Worm (Caenorhabditis elegans) whole organism, L1 larva: ENCODE results near the gene F47B8.2.

Source experiments
- lin-13 ChIP-seq: fragments of 150-350 bp; optimal IDR thresholded peaks from 2 replicates; lab custom pipeline; 2014; ENCODE audit warnings: missing biosample characterization, missing genetic modification reagents, missing genetic modification characterization
- nhr-11 ChIP-seq: fragments of 150-350 bp; optimal IDR thresholded peaks from 2 replicates; lab custom pipeline; 2014; ENCODE audit warnings: missing biosample characterization, missing genetic modification characterization
- snpc-4 ChIP-seq: fragments of 150-350 bp; optimal IDR thresholded peaks from 2 replicates; lab custom pipeline; 2014; ENCODE audit warnings: missing biosample characterization, missing genetic modification characterization

DNA sequence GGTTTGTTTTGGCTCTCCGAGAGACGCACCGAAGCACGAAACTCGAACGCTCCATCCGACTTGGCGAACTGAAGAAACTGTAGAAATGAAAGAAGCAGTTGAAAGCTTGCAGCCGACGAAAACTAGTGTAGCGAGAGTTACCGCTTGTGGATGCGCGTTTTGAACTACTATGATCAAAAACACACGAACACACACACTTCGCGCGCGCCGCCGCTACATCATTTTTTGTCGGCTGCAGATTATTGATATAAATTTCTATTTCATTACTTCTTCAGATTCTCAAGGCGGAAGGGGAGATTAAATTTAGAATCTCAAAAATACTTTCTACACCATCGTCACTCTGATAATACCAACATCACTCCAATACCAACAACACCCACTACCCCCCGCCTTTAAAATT, 45.5 kb upstream of the F47B8.2 start:
- TF ChIP-seq snpc-4 (tag; lab: Kevin White, UChicago) (no peak), nhr-11 (no peak), lin-13 (no peak)
